Fruit fly (Drosophila melanogaster) whole organism, embryonic: ENCODE results near the gene Fer3.
A peak's percentile ranks its signal among the peaks of the same experiment; 100 is the strongest.

Experiments used
- Abd-B ChIP-seq: fragments of 200-800 bp; sonication (Bioruptor generic); optimal IDR thresholded peaks from 2 replicates; lab custom pipeline; 2018; ENCODE audit warnings: missing biosample characterization, mild to moderate bottlenecking, missing genetic modification characterization, moderate library complexity
- B-H1 ChIP-seq: fragments of 200-800 bp; sonication (Bioruptor generic); IDR thresholded peaks from 3 replicates; pipeline ENCODE4 v1.3.6; 2022; ENCODE audit warnings: missing biosample characterization, missing genetic modification characterization
- CG10321 ChIP-seq: fragments of 200-800 bp; sonication (Bioruptor generic); IDR thresholded peaks from 2 replicates; pipeline ENCODE4 v1.3.6; 2022; ENCODE audit warnings: missing biosample characterization, missing genetic modification characterization
- CG10543 ChIP-seq: fragments of 200-800 bp; sonication (Bioruptor generic); optimal IDR thresholded peaks from 3 replicates; lab custom pipeline; 2017; ENCODE audit warnings: missing biosample characterization, mild to moderate bottlenecking, missing genetic modification characterization, moderate library complexity
- CG11560 ChIP-seq: fragments of 200-800 bp; sonication (Bioruptor generic); IDR thresholded peaks from 3 replicates; pipeline ENCODE4 v1.3.6; 2022; ENCODE audit warnings: missing biosample characterization, missing genetic modification characterization
- CG12391 ChIP-seq: fragments of 200-800 bp; sonication (Bioruptor generic); optimal IDR thresholded peaks from 3 replicates; lab custom pipeline; 2018; ENCODE audit warnings: missing biosample characterization, mild to moderate bottlenecking, missing genetic modification characterization, moderate library complexity
- CG12659 ChIP-seq: fragments of 200-800 bp; sonication (Bioruptor generic); optimal IDR thresholded peaks from 3 replicates; lab custom pipeline; 2017; ENCODE audit warnings: mild to moderate bottlenecking, missing biosample characterization, missing genetic modification reagents, missing genetic modification characterization
- CG14441 ChIP-seq: fragments of 200-800 bp; sonication (Bioruptor generic); IDR thresholded peaks from 2 replicates; pipeline ENCODE4 v1.3.6; 2022; ENCODE audit warnings: missing biosample characterization, missing genetic modification characterization
- CG14710 ChIP-seq: fragments of 200-800 bp; sonication (Bioruptor generic); optimal IDR thresholded peaks from 3 replicates; lab custom pipeline; 2019; ENCODE audit warnings: missing biosample characterization, mild to moderate bottlenecking, missing genetic modification characterization, moderate library complexity
- CG14860 ChIP-seq: fragments of 200-800 bp; sonication (Bioruptor generic); IDR thresholded peaks from 3 replicates; pipeline ENCODE4 v1.3.6; 2022; ENCODE audit warnings: missing biosample characterization, missing genetic modification characterization; ENCODE audit not compliant: partially characterized antibody
- CG15011 ChIP-seq: fragments of 200-800 bp; sonication (Bioruptor generic); optimal IDR thresholded peaks from 3 replicates; lab custom pipeline; 2018; ENCODE audit warnings: missing biosample characterization, mild to moderate bottlenecking, missing genetic modification characterization
- CG15479 ChIP-seq: fragments of 200-800 bp; sonication (Bioruptor generic); optimal IDR thresholded peaks from 3 replicates; lab custom pipeline; 2019; ENCODE audit warnings: missing biosample characterization, mild to moderate bottlenecking, missing genetic modification characterization, moderate library complexity
- CG1647 ChIP-seq: fragments of 200-800 bp; sonication (Bioruptor generic); optimal IDR thresholded peaks from 3 replicates; lab custom pipeline; 2016; ENCODE audit warnings: missing biosample characterization, missing genetic modification characterization
- CG18262 ChIP-seq: fragments of 200-800 bp; optimal IDR thresholded peaks from 3 replicates; lab custom pipeline; 2019; ENCODE audit warnings: missing biosample characterization, mild to moderate bottlenecking, missing genetic modification characterization, moderate library complexity
- CG2116 ChIP-seq: fragments of 200-800 bp; sonication (Bioruptor generic); optimal IDR thresholded peaks from 3 replicates; lab custom pipeline; 2018; ENCODE audit warnings: missing biosample characterization, mild to moderate bottlenecking, missing genetic modification characterization
- CG3847 ChIP-seq: fragments of 200-800 bp; sonication (Bioruptor generic); IDR thresholded peaks from 2 replicates; pipeline ENCODE4 v1.3.6; 2022; ENCODE audit warnings: missing biosample characterization, missing genetic modification characterization
- CG4282 ChIP-seq: fragments of 200-800 bp; sonication (Bioruptor generic); optimal IDR thresholded peaks from 2 replicates; lab custom pipeline; 2016; ENCODE audit warnings: missing biosample characterization, missing genetic modification characterization
- CG4328 ChIP-seq: fragments of 200-800 bp; sonication (Bioruptor generic); optimal IDR thresholded peaks from 3 replicates; lab custom pipeline; 2017; ENCODE audit warnings: missing biosample characterization, missing genetic modification reagents, missing genetic modification characterization
- CG4617 ChIP-seq: fragments of 200-800 bp; sonication (Bioruptor generic); optimal IDR thresholded peaks from 3 replicates; lab custom pipeline; 2016; ENCODE audit warnings: missing biosample characterization, missing genetic modification characterization, borderline replicate concordance
- CG5953 ChIP-seq: fragments of 200-800 bp; sonication (Bioruptor generic); IDR thresholded peaks from 2 replicates; pipeline ENCODE4 v1.3.6; 2022; ENCODE audit warnings: missing biosample characterization, missing genetic modification characterization
- CG6654 ChIP-seq: fragments of 200-800 bp; sonication (Bioruptor generic); optimal IDR thresholded peaks from 2 replicates; lab custom pipeline; 2017; ENCODE audit warnings: missing biosample characterization, mild to moderate bottlenecking, missing genetic modification characterization
- CG7556 ChIP-seq: fragments of 200-800 bp; sonication (Bioruptor generic); optimal IDR thresholded peaks from 2 replicates; lab custom pipeline; 2017; ENCODE audit warnings: missing biosample characterization, mild to moderate bottlenecking, missing genetic modification characterization
- CG7839 ChIP-seq: fragments of 200-800 bp; sonication (Bioruptor generic); optimal IDR thresholded peaks from 3 replicates; lab custom pipeline; 2018; ENCODE audit warnings: missing biosample characterization, mild to moderate bottlenecking, missing genetic modification characterization, moderate library complexity
- CG7928 ChIP-seq: fragments of 200-800 bp; sonication (Bioruptor generic); optimal IDR thresholded peaks from 2 replicates; lab custom pipeline; 2017; ENCODE audit warnings: missing biosample characterization, mild to moderate bottlenecking, missing genetic modification characterization
- CG8388 ChIP-seq: fragments of 200-800 bp; sonication (Bioruptor generic); optimal IDR thresholded peaks from 2 replicates; lab custom pipeline; 2019; ENCODE audit warnings: missing biosample characterization, mild to moderate bottlenecking, missing genetic modification characterization, moderate library complexity
- Dll ChIP-seq: fragments of 200-800 bp; sonication (Bioruptor generic); IDR thresholded peaks from 4 replicates; pipeline ENCODE4 v1.3.6; 2022; ENCODE audit warnings: missing biosample characterization, missing genetic modification characterization; ENCODE audit not compliant: partially characterized antibody
- Ets97D ChIP-seq: fragments of 200-800 bp; sonication (Bioruptor generic); optimal IDR thresholded peaks from 3 replicates; lab custom pipeline; 2016; ENCODE audit warnings: missing biosample characterization, missing genetic modification characterization
- HLH3B ChIP-seq: fragments of 200-800 bp; sonication (Bioruptor generic); IDR thresholded peaks from 2 replicates; pipeline ENCODE4 v1.3.6; 2022; ENCODE audit warnings: missing biosample characterization, missing genetic modification characterization
- HLH4C ChIP-seq: fragments of 200-800 bp; sonication (Bioruptor generic); IDR thresholded peaks from 3 replicates; pipeline ENCODE4 v1.3.6; 2022; ENCODE audit warnings: missing biosample characterization, missing genetic modification characterization; ENCODE audit not compliant: partially characterized antibody
- Hmr ChIP-seq: fragments of 200-800 bp; sonication (Bioruptor generic); optimal IDR thresholded peaks from 3 replicates; lab custom pipeline; 2017; ENCODE audit warnings: mild to moderate bottlenecking, missing biosample characterization, missing genetic modification reagents, missing genetic modification characterization
- Hmx ChIP-seq: fragments of 200-800 bp; sonication (Bioruptor generic); optimal IDR thresholded peaks from 2 replicates; lab custom pipeline; 2016; ENCODE audit warnings: missing biosample characterization, missing genetic modification characterization
- Oli ChIP-seq: fragments of 200-800 bp; sonication (Bioruptor generic); optimal IDR thresholded peaks from 2 replicates; lab custom pipeline; 2018; ENCODE audit warnings: missing biosample characterization, mild to moderate bottlenecking, missing genetic modification characterization, moderate library complexity
- Xbp1 ChIP-seq: fragments of 200-800 bp; sonication (Bioruptor generic); optimal IDR thresholded peaks from 3 replicates; lab custom pipeline; 2016; ENCODE audit warnings: missing biosample characterization, mild to moderate bottlenecking, missing genetic modification characterization
- YL-1 ChIP-seq: fragments of 200-800 bp; sonication (Bioruptor generic); optimal IDR thresholded peaks from 3 replicates; lab custom pipeline; 2017; ENCODE audit warnings: missing biosample characterization, mild to moderate bottlenecking, missing genetic modification characterization
- da ChIP-seq: fragments of 200-800 bp; sonication (Bioruptor generic); optimal IDR thresholded peaks from 2 replicates; lab custom pipeline; 2016; ENCODE audit warnings: missing biosample characterization, missing genetic modification characterization
- dmrt11E ChIP-seq: fragments of 200-800 bp; sonication (Bioruptor generic); optimal IDR thresholded peaks from 3 replicates; lab custom pipeline; 2018; ENCODE audit warnings: missing biosample characterization, mild to moderate bottlenecking, missing genetic modification characterization, moderate library complexity
- fd3F ChIP-seq: fragments of 200-800 bp; sonication (Bioruptor generic); optimal IDR thresholded peaks from 2 replicates; lab custom pipeline; 2018; ENCODE audit warnings: missing biosample characterization, mild to moderate bottlenecking, missing genetic modification characterization, moderate library complexity
- fd96Cb ChIP-seq: fragments of 200-800 bp; sonication (Bioruptor generic); optimal IDR thresholded peaks from 2 replicates; lab custom pipeline; 2018; ENCODE audit warnings: missing biosample characterization, mild to moderate bottlenecking, missing genetic modification characterization, moderate library complexity
- gce ChIP-seq: fragments of 200-800 bp; sonication (Bioruptor generic); IDR thresholded peaks from 3 replicates; pipeline ENCODE4 v1.3.6; 2022; ENCODE audit warnings: missing biosample characterization, missing genetic modification characterization
- her ChIP-seq: fragments of 200-800 bp; sonication (Bioruptor generic); optimal IDR thresholded peaks from 2 replicates; lab custom pipeline; 2016; ENCODE audit warnings: missing biosample characterization, missing genetic modification characterization
- inv ChIP-seq: fragments of 200-800 bp; sonication (Bioruptor generic); IDR thresholded peaks from 2 replicates; pipeline ENCODE4 v1.3.6; 2022; ENCODE audit warnings: missing biosample characterization, missing genetic modification characterization; ENCODE audit not compliant: partially characterized antibody
- kay ChIP-seq: fragments of 200-800 bp; sonication (Bioruptor generic); optimal IDR thresholded peaks from 2 replicates; lab custom pipeline; 2016; ENCODE audit warnings: missing biosample characterization, missing genetic modification characterization
- lab ChIP-seq: fragments of 200-800 bp; sonication (Bioruptor generic); optimal IDR thresholded peaks from 3 replicates; lab custom pipeline; 2017; ENCODE audit warnings: missing biosample characterization, missing genetic modification characterization, mild to moderate bottlenecking, moderate library complexity, missing genetic modification reagents
- nmo ChIP-seq: fragments of 200-800 bp; sonication (Bioruptor generic); optimal IDR thresholded peaks from 2 replicates; lab custom pipeline; 2018; ENCODE audit warnings: missing biosample characterization, mild to moderate bottlenecking, missing genetic modification characterization, moderate library complexity
- sc ChIP-seq, 3 experiments: fragments of >200 bp in 2 of 3; fragments of 200-800 bp in 1 of 3; sonication (Bioruptor generic) in 1 of 3; optimal IDR thresholded peaks; 2 replicates in 2 of 3; 3 replicates in 1 of 3; lab custom pipeline; 2017; ENCODE audit warnings: mild to moderate bottlenecking in 1 of 3, missing biosample characterization in 1 of 3, missing genetic modification characterization in 1 of 3, missing genetic modification reagents in 1 of 3
- sisA ChIP-seq: fragments of 200-800 bp; sonication (Bioruptor generic); IDR thresholded peaks from 2 replicates; pipeline ENCODE4 v1.3.6; 2022; ENCODE audit warnings: missing biosample characterization, missing genetic modification characterization
- slp2 ChIP-seq: fragments of 200-800 bp; sonication (Bioruptor generic); optimal IDR thresholded peaks from 2 replicates; lab custom pipeline; 2016; ENCODE audit warnings: missing biosample characterization, missing genetic modification characterization
- toy ChIP-seq: fragments of 200-800 bp; sonication (Bioruptor generic); IDR thresholded peaks from 2 replicates; pipeline ENCODE4 v1.3.6; 2022; ENCODE audit warnings: missing biosample characterization, missing genetic modification characterization
- vvl ChIP-seq: fragments of 200-800 bp; sonication (Bioruptor generic); IDR thresholded peaks from 2 replicates; pipeline ENCODE4 v1.3.6; 2022; ENCODE audit warnings: missing biosample characterization, missing genetic modification characterization
- z ChIP-seq: fragments of 200-800 bp; sonication (Bioruptor generic); IDR thresholded peaks from 3 replicates; pipeline ENCODE4 v1.3.6; 2022; ENCODE audit warnings: missing biosample characterization, missing genetic modification characterization

Fer3 gene

DNA sequence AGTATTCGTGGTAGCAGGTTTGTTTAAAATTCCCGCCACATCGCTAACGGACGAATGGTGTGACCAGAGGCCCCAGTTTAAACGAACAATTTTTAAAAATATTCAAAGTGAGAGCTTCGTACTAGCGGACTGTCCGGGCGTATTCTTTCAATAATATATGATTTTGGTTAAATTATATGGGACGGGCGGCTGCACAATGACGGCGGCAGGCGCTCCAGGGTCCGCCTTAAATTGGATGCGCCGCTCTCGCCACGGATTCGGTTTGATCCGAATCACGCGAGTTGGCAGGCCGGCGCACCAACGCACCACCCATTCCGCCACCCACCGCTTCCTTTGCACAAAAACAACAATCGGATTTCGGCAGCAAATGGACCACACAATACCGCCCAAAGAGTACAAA lies 41.2 kb upstream of the Fer3 start, which contains the start of gene CG14721:
Gene CG14721 (plus strand): TSS at position 111 of the 400 bp plus-strand sequence.
- no peak for TF ChIP-seq sc (optimal IDR thresholded peaks at IDR 0.05; lab: Kevin White, UChicago)
- TF ChIP-seq sc (GFP tag; optimal IDR thresholded peaks at IDR 0.05; lab: Kevin White, UChicago): no peak
- peak; percentile 68 for TF ChIP-seq CG2116 (GFP tag; lab: Kevin White, UChicago)
- TF ChIP-seq CG3847 (GFP tag; lab: Robert Waterston, UW): peak; percentile 66
- TF ChIP-seq fd96Cb: no peak
- TF ChIP-seq Oli: no peak
- TF ChIP-seq sisA: peak; percentile 20; the same call in 1 of the 2 replicates
- TF ChIP-seq z (GFP tag; lab: Robert Waterston, UW): no peak
- no peak for TF ChIP-seq CG10543
- no peak for TF ChIP-seq CG14441 (GFP tag; lab: Robert Waterston, UW)
- TF ChIP-seq vvl (GFP tag; lab: Robert Waterston, UW): peak; percentile 51
- TF ChIP-seq HLH4C: peak; percentile 37; the same call in 1 of the 3 replicates
- TF ChIP-seq fd3F (GFP tag; lab: Kevin White, UChicago): no peak
- no peak for TF ChIP-seq CG7839 (tag; lab: Kevin White, UChicago)
- TF ChIP-seq CG14860 (GFP tag; lab: Robert Waterston, UW): no peak
- peak; percentile 54 for TF ChIP-seq nmo (GFP tag; lab: Kevin White, UChicago)
- peak; percentile 41 for TF ChIP-seq CG12659 (GFP tag; lab: Kevin White, UChicago)
- no peak for TF ChIP-seq B-H1 (GFP tag; lab: Robert Waterston, UW)
- no peak for TF ChIP-seq lab (GFP tag; lab: Kevin White, UChicago)
- TF ChIP-seq CG4282 (GFP tag; lab: Kevin White, UChicago): no peak
- TF ChIP-seq CG18262 (tag; lab: Kevin White, UChicago): no peak
- no peak for TF ChIP-seq Abd-B (GFP tag; lab: Kevin White, UChicago)
- TF ChIP-seq CG5953 (GFP tag; lab: Robert Waterston, UW): no peak
- no peak for TF ChIP-seq CG4328
- TF ChIP-seq CG7556: no peak
- no peak for TF ChIP-seq CG15479 (GFP tag; lab: Kevin White, UChicago)
- TF ChIP-seq Dll (GFP tag; lab: Robert Waterston, UW): peak; percentile 71
- TF ChIP-seq CG11560: peak; percentile 45; the same call in 1 of the 3 replicates
- peak; percentile 72 for TF ChIP-seq Ets97D (GFP tag; lab: Kevin White, UChicago)
- TF ChIP-seq inv (GFP tag; lab: Robert Waterston, UW): peak; percentile 23; the same call in 1 of the 2 replicates
- TF ChIP-seq YL-1: peak; percentile 31
- TF ChIP-seq CG6654 (GFP tag; lab: Kevin White, UChicago): no peak
- TF ChIP-seq toy (GFP tag; lab: Robert Waterston, UW): no peak
- no peak for TF ChIP-seq kay (GFP tag; lab: Kevin White, UChicago)
- peak; percentile 22 for TF ChIP-seq CG7928
- no peak for TF ChIP-seq CG15011 (GFP tag; lab: Kevin White, UChicago)
- no peak for TF ChIP-seq dmrt11E (tag; lab: Kevin White, UChicago)
- TF ChIP-seq Hmr (GFP tag; lab: Kevin White, UChicago): no peak
- TF ChIP-seq CG8388: no peak
- TF ChIP-seq CG14710: peak; percentile 58
- peak; percentile 47 for TF ChIP-seq Xbp1 (GFP tag; lab: Kevin White, UChicago)
- TF ChIP-seq da: no peak
- no peak for TF ChIP-seq HLH3B (GFP tag; lab: Robert Waterston, UW)
- TF ChIP-seq CG12391 (tag; lab: Kevin White, UChicago): peak; percentile 25
- TF ChIP-seq slp2 (GFP tag; lab: Kevin White, UChicago): no peak
- no peak for TF ChIP-seq gce
- TF ChIP-seq her (GFP tag; lab: Kevin White, UChicago): no peak
- peak; percentile 53 for TF ChIP-seq CG4617
- peak; percentile 28 for TF ChIP-seq CG1647 (GFP tag; lab: Kevin White, UChicago)
- no peak for TF ChIP-seq CG10321 (GFP tag; lab: Robert Waterston, UW)
- no peak for TF ChIP-seq Hmx (GFP tag; lab: Kevin White, UChicago)
